Worm (Caenorhabditis elegans) whole organism, young adult: ENCODE measurements around the gene taf-9.

Experiments used
- B0261.1 ChIP-seq: sonication (generic microtip); optimal IDR thresholded peaks from 2 replicates; lab custom pipeline; 2016; ENCODE audit warnings: mild to moderate bottlenecking, missing genetic modification characterization, moderate library complexity, missing compliant biosample characterization
- B0336.3 ChIP-seq: fragments of 200-800 bp; sonication (Bioruptor generic); IDR thresholded peaks from 2 replicates; pipeline ENCODE4 v1.3.6; 2022; ENCODE audit warnings: missing genetic modification characterization, missing compliant biosample characterization
- C06A6.2 ChIP-seq: fragments of 200-800 bp; sonication (Bioruptor generic); conservative IDR thresholded peaks from 2 replicates; pipeline ENCODE4 v1.3.6; 2022; ENCODE audit warnings: missing genetic modification characterization, missing compliant biosample characterization
- C17E4.6 ChIP-seq: fragments of 200-800 bp; sonication (Bioruptor generic); IDR thresholded peaks from 2 replicates; pipeline ENCODE4 v1.3.6; 2022; ENCODE audit warnings: missing genetic modification reagents, missing genetic modification characterization, missing compliant biosample characterization
- F39B2.1 ChIP-seq: fragments of 200-800 bp; sonication (Bioruptor generic); IDR thresholded peaks from 2 replicates; pipeline ENCODE4 v1.3.6; 2022; ENCODE audit warnings: missing genetic modification reagents, missing genetic modification characterization, missing compliant biosample characterization
- F57C9.4 ChIP-seq: sonication (generic microtip); optimal IDR thresholded peaks from 2 replicates; lab custom pipeline; 2017; ENCODE audit warnings: mild to moderate bottlenecking, missing genetic modification characterization, missing compliant biosample characterization
- K11D2.4 ChIP-seq: fragments of 200-800 bp; sonication (Bioruptor generic); IDR thresholded peaks from 2 replicates; pipeline ENCODE4 v1.3.6; 2022; ENCODE audit warnings: missing genetic modification reagents, missing genetic modification characterization, missing compliant biosample characterization
- T26A5.8 ChIP-seq: sonication (generic microtip); optimal IDR thresholded peaks from 2 replicates; lab custom pipeline; 2016; ENCODE audit warnings: missing genetic modification characterization, missing compliant biosample characterization
- Y67H2A.10 ChIP-seq: fragments of 200-800 bp; sonication (Bioruptor generic); conservative IDR thresholded peaks from 2 replicates; pipeline ENCODE4 v1.3.6; 2022; ENCODE audit warnings: missing genetic modification reagents, missing genetic modification characterization, missing compliant biosample characterization
- aptf-2 ChIP-seq: fragments of 200-800 bp; sonication (Bioruptor generic); conservative IDR thresholded peaks from 2 replicates; pipeline ENCODE4 v1.3.6; 2022; ENCODE audit warnings: missing genetic modification reagents, missing genetic modification characterization, missing compliant biosample characterization
- atf-7 ChIP-seq: sonication (generic microtip); optimal IDR thresholded peaks from 2 replicates; lab custom pipeline; 2017; ENCODE audit warnings: mild to moderate bottlenecking, missing genetic modification characterization, missing compliant biosample characterization
- attf-3 ChIP-seq: fragments of 200-800 bp; sonication (Bioruptor generic); conservative IDR thresholded peaks from 2 replicates; pipeline ENCODE4 v1.3.6; 2022; ENCODE audit warnings: missing genetic modification reagents, missing genetic modification characterization, missing compliant biosample characterization
- attf-5 ChIP-seq: fragments of 200-800 bp; sonication (Bioruptor generic); optimal IDR thresholded peaks from 2 replicates; lab custom pipeline; 2018; ENCODE audit warnings: mild to moderate bottlenecking, missing genetic modification characterization, missing compliant biosample characterization
- bed-1 ChIP-seq: fragments of 200-800 bp; sonication (Bioruptor generic); IDR thresholded peaks from 2 replicates; pipeline ENCODE4 v1.3.6; 2022; ENCODE audit warnings: missing genetic modification reagents, missing genetic modification characterization, missing compliant biosample characterization
- ccch-3 ChIP-seq: fragments of 200-800 bp; sonication (Bioruptor generic); optimal IDR thresholded peaks from 2 replicates; lab custom pipeline; 2018; ENCODE audit warnings: mild to moderate bottlenecking, missing genetic modification characterization, missing compliant biosample characterization
- ceh-27 ChIP-seq: fragments of 200-800 bp; sonication (Bioruptor generic); optimal IDR thresholded peaks from 2 replicates; lab custom pipeline; 2018; ENCODE audit warnings: mild to moderate bottlenecking, missing genetic modification characterization, moderate library complexity, missing compliant biosample characterization
- ceh-79 ChIP-seq: sonication (generic microtip); optimal IDR thresholded peaks from 2 replicates; lab custom pipeline; 2017; ENCODE audit warnings: mild to moderate bottlenecking, missing genetic modification characterization, missing compliant biosample characterization
- chd-7 ChIP-seq: sonication (generic microtip); optimal IDR thresholded peaks from 2 replicates; lab custom pipeline; 2016; ENCODE audit warnings: mild to moderate bottlenecking, missing genetic modification characterization, moderate library complexity, missing compliant biosample characterization
- die-1 ChIP-seq: sonication (generic microtip); optimal IDR thresholded peaks from 2 replicates; lab custom pipeline; 2016; ENCODE audit warnings: missing genotype, mild to moderate bottlenecking, missing genetic modification characterization, missing compliant biosample characterization
- dox-1 ChIP-seq: fragments of 200-800 bp; sonication (Bioruptor generic); IDR thresholded peaks from 2 replicates; pipeline ENCODE4 v1.3.6; 2022; ENCODE audit warnings: missing genetic modification reagents, missing genetic modification characterization, missing compliant biosample characterization
- efl-1 ChIP-seq: fragments of 150-350 bp; optimal IDR thresholded peaks from 2 replicates; lab custom pipeline; 2014; ENCODE audit warnings: missing biosample characterization, missing genetic modification reagents, missing genetic modification characterization
- ekl-4 ChIP-seq: fragments of 200-800 bp; sonication (Bioruptor generic); IDR thresholded peaks from 2 replicates; pipeline ENCODE4 v1.3.6; 2022; ENCODE audit warnings: missing genetic modification reagents, missing genetic modification characterization, missing compliant biosample characterization
- hlh-12 ChIP-seq: sonication (generic microtip); optimal IDR thresholded peaks from 2 replicates; lab custom pipeline; 2016; ENCODE audit warnings: missing genetic modification characterization, missing compliant biosample characterization
- hsf-1 ChIP-seq: fragments of 200-800 bp; sonication (Bioruptor generic); IDR thresholded peaks from 2 replicates; pipeline ENCODE4 v1.3.6; 2022; ENCODE audit warnings: missing genetic modification reagents, missing genetic modification characterization, missing compliant biosample characterization
- lin-54 ChIP-seq: fragments of 200-800 bp; sonication (Bioruptor generic); optimal IDR thresholded peaks from 2 replicates; lab custom pipeline; 2018; ENCODE audit warnings: mild to moderate bottlenecking, missing genetic modification characterization, missing compliant biosample characterization
- lir-1 ChIP-seq: fragments of 200-800 bp; sonication (Bioruptor generic); conservative IDR thresholded peaks from 2 replicates; pipeline ENCODE4 v1.3.6; 2022; ENCODE audit warnings: missing genetic modification reagents, missing genetic modification characterization, missing compliant biosample characterization
- lsy-27 ChIP-seq: sonication (generic microtip); optimal IDR thresholded peaks from 2 replicates; lab custom pipeline; 2017; ENCODE audit warnings: missing genetic modification characterization, mild to moderate bottlenecking, missing compliant biosample characterization, antibody characterized with exemption, missing genotype, borderline replicate concordance; ENCODE audit not compliant: insufficient read depth
- madf-10 ChIP-seq: sonication (generic microtip); optimal IDR thresholded peaks from 2 replicates; lab custom pipeline; 2016; ENCODE audit warnings: mild to moderate bottlenecking, missing genetic modification characterization, missing compliant biosample characterization
- madf-3 ChIP-seq: fragments of 200-800 bp; sonication (Bioruptor generic); IDR thresholded peaks from 2 replicates; pipeline ENCODE4 v1.3.6; 2022; ENCODE audit warnings: missing genetic modification reagents, missing genetic modification characterization, missing compliant biosample characterization
- madf-8 ChIP-seq: fragments of 200-800 bp; sonication (Bioruptor generic); conservative IDR thresholded peaks from 2 replicates; pipeline ENCODE4 v1.3.6; 2022; ENCODE audit warnings: missing genetic modification reagents, missing genetic modification characterization, missing compliant biosample characterization
- mes-4 ChIP-seq: sonication (generic microtip); optimal IDR thresholded peaks from 2 replicates; lab custom pipeline; 2016; ENCODE audit warnings: missing genotype, missing genetic modification characterization, missing compliant biosample characterization
- nfya-1 ChIP-seq: sonication (generic microtip); optimal IDR thresholded peaks from 2 replicates; lab custom pipeline; 2017; ENCODE audit warnings: antibody characterized with exemption, missing compliant biosample characterization, missing genetic modification characterization, borderline replicate concordance; ENCODE audit not compliant: insufficient read depth
- nhr-179 ChIP-seq: sonication (generic microtip); optimal IDR thresholded peaks from 2 replicates; lab custom pipeline; 2016; ENCODE audit warnings: mild to moderate bottlenecking, missing genetic modification characterization, missing compliant biosample characterization
- nhr-80 ChIP-seq: sonication (generic microtip); optimal IDR thresholded peaks from 2 replicates; lab custom pipeline; 2016; ENCODE audit warnings: missing genetic modification characterization, missing compliant biosample characterization
- nhr-90 ChIP-seq: sonication (generic microtip); optimal IDR thresholded peaks from 2 replicates; lab custom pipeline; 2016; ENCODE audit warnings: missing genotype, mild to moderate bottlenecking, missing genetic modification characterization, missing compliant biosample characterization
- pbrm-1 ChIP-seq: fragments of 200-800 bp; sonication (Bioruptor generic); IDR thresholded peaks from 2 replicates; pipeline ENCODE4 v1.3.6; 2022; ENCODE audit warnings: missing genetic modification reagents, missing genetic modification characterization, missing compliant biosample characterization
- pha-4 ChIP-seq: fragments of 150-350 bp; sonication (generic microtip); optimal IDR thresholded peaks from 2 replicates; lab custom pipeline; 2014; ENCODE audit warnings: missing biosample characterization, missing genetic modification reagents, missing genetic modification characterization
- rpc-1 ChIP-seq, 2 experiments: fragments of 150-350 bp in 1 of 2; sonication (generic microtip) in 1 of 2; optimal IDR thresholded peaks; 2 replicates each; lab custom pipeline; 2014 to 2018; ENCODE audit warnings: missing biosample characterization in 1 of 2, missing genetic modification characterization in 1 of 2, missing genetic modification reagents in 1 of 2, missing genotype in 1 of 2
- tbp1 ChIP-seq: fragments of 200-800 bp; sonication (Bioruptor generic); optimal IDR thresholded peaks from 2 replicates; lab custom pipeline; 2018; ENCODE audit warnings: mild to moderate bottlenecking, missing genetic modification characterization, missing compliant biosample characterization
- tlf-1 ChIP-seq: fragments of 200-800 bp; sonication (Bioruptor generic); optimal IDR thresholded peaks from 2 replicates; lab custom pipeline; 2018; ENCODE audit warnings: mild to moderate bottlenecking, missing genetic modification characterization, missing compliant biosample characterization
- zfh-2 ChIP-seq: fragments of 200-800 bp; sonication (Bioruptor generic); conservative IDR thresholded peaks from 2 replicates; pipeline ENCODE4 v1.3.6; 2022; ENCODE audit warnings: missing genetic modification reagents, missing genetic modification characterization, missing compliant biosample characterization
- ztf-22 ChIP-seq: fragments of 200-800 bp; sonication (Bioruptor generic); optimal IDR thresholded peaks from 2 replicates; lab custom pipeline; 2018; ENCODE audit warnings: mild to moderate bottlenecking, missing genetic modification characterization, moderate library complexity, missing compliant biosample characterization
- ztf-28 ChIP-seq: fragments of 200-800 bp; sonication (Bioruptor generic); IDR thresholded peaks from 2 replicates; pipeline ENCODE4 v1.3.6; 2022; ENCODE audit warnings: missing genetic modification reagents, missing genetic modification characterization, missing compliant biosample characterization

The taf-9 gene

DNA sequence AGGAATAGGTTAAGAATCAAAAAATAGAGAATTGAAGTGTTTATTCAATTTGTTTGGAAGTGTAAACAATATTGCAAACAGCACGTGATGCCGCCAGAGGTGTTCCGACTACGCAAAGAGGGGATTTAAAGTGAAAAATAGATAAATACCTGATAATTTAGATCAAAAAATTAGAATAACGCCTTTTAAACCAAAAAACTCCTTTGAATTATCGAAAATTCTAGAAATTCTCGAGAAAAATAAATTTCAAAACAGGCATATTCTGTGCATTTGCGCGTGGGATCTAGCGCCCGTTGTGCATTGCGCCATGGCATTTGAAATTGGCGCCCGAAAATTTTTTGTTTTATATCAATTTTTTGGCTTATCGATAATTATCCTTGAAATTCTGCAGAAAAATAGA lies 1.8 kb upstream of the taf-9 start, which contains the start of gene hip-1 (continued):
- no peak for TF ChIP-seq nhr-80
- no peak for TF ChIP-seq C06A6.2 (GFP tag; lab: Robert Waterston, UW)
- TF ChIP-seq rpc-1 (optimal IDR thresholded peaks at IDR 0.05; lab: Kevin White, UChicago) = peak; percentile 13
- no peak for TF ChIP-seq rpc-1 (tag; optimal IDR thresholded peaks at IDR 0.05; lab: Kevin White, UChicago)
- peak; percentile 22; the same call in 1 of the 2 replicates for TF ChIP-seq ekl-4
- TF ChIP-seq ztf-28 (GFP tag; lab: Robert Waterston, UW) = no peak
- peak; percentile 62 for TF ChIP-seq attf-5 (GFP tag; lab: Kevin White, UChicago)
- no peak for TF ChIP-seq nfya-1 (tag; lab: Kevin White, UChicago)
- TF ChIP-seq efl-1 (GFP tag; lab: Kevin White, UChicago) = peak; percentile 75
- peak; percentile 93 for TF ChIP-seq hsf-1 (GFP tag; lab: Robert Waterston, UW)
- TF ChIP-seq pha-4 (tag; lab: Kevin White, UChicago) = peak; percentile 6
- 0 out of 2 replicates have a peak, but pooled peaks have one; percentile 25 for TF ChIP-seq pbrm-1 (GFP tag; lab: Robert Waterston, UW)
- TF ChIP-seq zfh-2 = no peak

DNA sequence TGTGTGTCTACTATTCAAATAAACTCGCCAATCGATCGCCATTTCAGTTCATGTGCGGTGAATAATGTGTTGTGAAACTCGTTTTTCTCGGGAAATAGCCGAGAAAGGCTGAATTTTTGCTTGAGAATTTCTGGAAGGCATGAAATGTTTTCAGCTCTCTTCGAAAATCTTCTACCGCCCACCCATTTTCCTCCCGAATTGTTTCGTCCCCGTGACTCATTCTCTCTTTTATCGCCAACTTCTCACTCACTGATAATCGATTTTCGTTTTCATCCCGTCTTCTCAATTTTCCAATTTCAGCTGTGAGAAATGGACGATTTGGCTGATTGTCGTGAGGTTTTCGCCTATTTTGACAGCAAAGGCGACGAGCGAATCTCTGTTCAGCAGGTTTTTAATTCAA lies 1.1 kb upstream of the taf-9 start, which contains the start of gene mlc-5:
TSS of gene mlc-5 (plus strand) at position 301 of the 400 bp plus-strand sequence.
- TF ChIP-seq tbp1 (GFP tag; lab: Kevin White, UChicago) (no peak), C17E4.6 (GFP tag; lab: Robert Waterston, UW) (no peak), tlf-1 (GFP tag; lab: Kevin White, UChicago) (no peak), madf-10 (no peak), aptf-2 (GFP tag; lab: Robert Waterston, UW) (no peak), F57C9.4 (tag; lab: Kevin White, UChicago) (no peak), nfya-1 (tag; lab: Kevin White, UChicago) (no peak), Y67H2A.10 (GFP tag; lab: Robert Waterston, UW) (no peak), pbrm-1 (GFP tag; lab: Robert Waterston, UW) (no peak), T26A5.8 (tag; lab: Kevin White, UChicago) (no peak), mes-4 (no peak), ceh-79 (tag; lab: Kevin White, UChicago) (no peak), ccch-3 (GFP tag; lab: Kevin White, UChicago) (no peak)

DNA sequence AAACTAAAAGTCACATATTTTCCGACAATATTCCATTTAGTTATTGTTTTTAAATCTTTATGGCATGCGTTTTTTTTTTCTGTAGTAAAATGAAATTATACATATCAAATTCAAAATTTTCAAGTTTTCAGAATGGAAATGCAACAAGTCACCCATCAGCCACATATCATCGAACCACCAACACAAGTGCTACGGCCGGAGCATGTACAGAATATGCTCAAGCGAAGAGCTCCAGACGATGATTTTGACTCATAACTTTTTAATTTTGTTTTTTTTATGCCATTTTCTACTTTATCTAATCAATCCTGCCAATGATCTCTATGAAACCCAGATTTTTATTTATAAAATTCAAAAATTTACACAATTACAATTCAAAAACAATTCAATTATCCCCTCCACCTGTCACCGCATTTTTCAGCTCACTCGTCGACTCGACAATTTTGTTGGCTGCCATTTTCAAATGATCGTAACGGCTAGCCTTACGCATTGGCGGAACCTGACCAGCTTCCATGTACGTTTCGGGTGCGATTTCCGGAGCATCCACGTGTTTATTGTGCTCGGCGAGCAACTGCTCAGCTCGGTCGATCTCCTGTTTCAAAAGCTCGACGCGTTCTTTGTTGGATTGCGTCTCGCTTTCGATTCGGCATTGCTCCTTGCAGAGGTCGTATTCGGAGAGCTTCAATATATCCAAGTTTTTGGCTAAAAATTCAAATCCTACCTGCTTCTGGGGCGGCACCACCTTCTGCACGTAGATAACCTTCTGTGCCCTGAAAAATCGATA lies 1.8 kb downstream of the taf-9 start:
- TF ChIP-seq Y67H2A.10 (GFP tag; lab: Robert Waterston, UW) (no peak), nhr-90 (peak; percentile 60), T26A5.8 (tag; lab: Kevin White, UChicago) (peak; percentile 6), bed-1 (GFP tag; lab: Robert Waterston, UW) (0 out of 2 replicates have a peak, but pooled peaks have one; percentile 58), ccch-3 (GFP tag; lab: Kevin White, UChicago) (no peak), madf-10 (peak; percentile 72), lsy-27 (tag; lab: Kevin White, UChicago) (no peak), madf-8 (no peak), hlh-12 (tag; lab: Kevin White, UChicago) (no peak), chd-7 (tag; lab: Kevin White, UChicago) (peak; percentile 11), ceh-27 (GFP tag; lab: Kevin White, UChicago) (no peak), atf-7 (tag; lab: Kevin White, UChicago) (peak; percentile 49), K11D2.4 (GFP tag; lab: Robert Waterston, UW) (no peak), dox-1 (GFP tag; lab: Robert Waterston, UW) (peak; percentile 69), nhr-179 (tag; lab: Kevin White, UChicago) (no peak), B0261.1 (tag; lab: Kevin White, UChicago) (no peak), lin-54 (GFP tag; lab: Kevin White, UChicago) (peak; percentile 29), lir-1 (GFP tag; lab: Robert Waterston, UW) (no peak), F39B2.1 (GFP tag; lab: Robert Waterston, UW) (no peak), B0336.3 (GFP tag; lab: Robert Waterston, UW) (peak; percentile 91), madf-3 (GFP tag; lab: Robert Waterston, UW) (0 out of 2 replicates have a peak, but pooled peaks have one; percentile 52), ztf-22 (GFP tag; lab: Kevin White, UChicago) (no peak), zfh-2 (peak; percentile 79), hsf-1 (GFP tag; lab: Robert Waterston, UW) (peak; percentile 55; the same call in 1 of the 2 replicates), die-1 (tag; lab: Kevin White, UChicago) (peak; percentile 26), attf-3 (GFP tag; lab: Robert Waterston, UW) (no peak)
